Worm (Caenorhabditis elegans): ENCODE measurements around the gene M110.3.

DNA sequence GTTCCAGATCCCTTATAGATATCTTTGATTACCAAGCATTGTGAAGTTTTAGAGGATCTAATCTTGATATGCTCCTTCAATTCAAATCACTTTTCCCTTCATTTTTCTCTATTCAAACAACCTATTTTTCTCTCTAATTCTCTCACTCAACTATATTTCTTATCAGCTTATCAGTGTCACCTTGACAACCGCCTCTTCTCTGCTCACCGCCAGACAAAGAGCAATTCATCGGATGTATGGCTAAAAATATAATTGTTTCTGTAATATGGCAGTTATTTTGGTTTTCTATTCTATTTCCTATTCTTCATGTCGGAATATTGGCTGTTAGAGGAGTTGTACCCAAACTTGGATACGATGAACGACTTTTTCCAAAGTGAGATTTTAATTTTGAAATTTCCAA lies 33.3 kb upstream of the M110.3 start:
- TF ChIP-seq dmd-4 (tag; optimal IDR thresholded peaks at IDR 0.05) = no peak
- TF ChIP-seq ama-1 (optimal IDR thresholded peaks at IDR 0.05) = no peak
- TF ChIP-seq unc-62 (GFP tag; optimal IDR thresholded peaks at IDR 0.05) = no peak
- no peak for TF ChIP-seq snpc-4 (tag; optimal IDR thresholded peaks at IDR 0.05)
- TF ChIP-seq nhr-25 (tag; optimal IDR thresholded peaks at IDR 0.05) = no peak
- no peak for TF ChIP-seq zag-1 (tag; optimal IDR thresholded peaks at IDR 0.05)
- no peak for TF ChIP-seq nhr-11 (tag; optimal IDR thresholded peaks at IDR 0.05)
- TF ChIP-seq skn-1 (tag; optimal IDR thresholded peaks at IDR 0.05) = no peak
- no peak for TF ChIP-seq lsy-2 (tag; optimal IDR thresholded peaks at IDR 0.05)
- TF ChIP-seq lin-11 (tag; optimal IDR thresholded peaks at IDR 0.05) = no peak
